Worm (Caenorhabditis elegans): Measurements from ENCODE around the gene gpa-6.

The gpa-6 gene

ce11 chrX:13227778-13228177, 36.8 kb downstream of the gpa-6 start:
- TF ChIP-seq Y56A3A.18 (GFP tag; IDR thresholded peaks at IDR 0.05) (no peak), unc-62 (GFP tag; optimal IDR thresholded peaks at IDR 0.05) (no peak), ceh-79 (tag; optimal IDR thresholded peaks at IDR 0.05) (no peak), him-1 (tag; optimal IDR thresholded peaks at IDR 0.05) (no peak), cebp-1 (GFP tag; IDR thresholded peaks at IDR 0.05) (no peak), cebp-1 (tag; optimal IDR thresholded peaks at IDR 0.05) (no peak), pbrm-1 (GFP tag; IDR thresholded peaks at IDR 0.05) (no peak), Y53F4B.3 (GFP tag; IDR thresholded peaks at IDR 0.05) (no peak), F49E8.2 (tag; optimal IDR thresholded peaks at IDR 0.05; ENCODE audit: insufficient read depth) (no peak), C17E4.6 (GFP tag; IDR thresholded peaks at IDR 0.05) (no peak), nhr-27 (tag; optimal IDR thresholded peaks at IDR 0.05) (no peak), lin-35 (GFP tag; optimal IDR thresholded peaks at IDR 0.05) (no peak), madf-6 (GFP tag; IDR thresholded peaks at IDR 0.05) (no peak), hlh-12 (tag; optimal IDR thresholded peaks at IDR 0.05) (no peak), die-1 (tag; optimal IDR thresholded peaks at IDR 0.05) (no peak), aptf-2 (GFP tag; conservative IDR thresholded peaks at IDR 0.05) (no peak), sdz-38 (tag; optimal IDR thresholded peaks at IDR 0.05) (no peak), efl-1 (GFP tag; optimal IDR thresholded peaks at IDR 0.05) (no peak), nfyb-1 (GFP tag; IDR thresholded peaks at IDR 0.05) (no peak), B0035.1 (tag; optimal IDR thresholded peaks at IDR 0.05) (no peak)

ce11 chrX:13232259-13232658, 41.2 kb downstream of the gpa-6 start, which contains the start of gene bgnt-1.5:
Gene bgnt-1.5 (minus strand): TSS chrX:13232359.
- TF ChIP-seq nhr-179 (tag; optimal IDR thresholded peaks at IDR 0.05) = no peak
- no peak for TF ChIP-seq T07F8.4 (tag; optimal IDR thresholded peaks at IDR 0.05)
- TF ChIP-seq nfya-1 (tag; optimal IDR thresholded peaks at IDR 0.05; ENCODE audit: borderline replicate concordance, insufficient read depth) = no peak
- TF ChIP-seq ceh-40 (GFP tag; IDR thresholded peaks at IDR 0.05) = no peak
- no peak for TF ChIP-seq lsl-1 (GFP tag; optimal IDR thresholded peaks at IDR 0.05)
- TF ChIP-seq Y53F4B.3 (GFP tag; IDR thresholded peaks at IDR 0.05) = no peak
- no peak for TF ChIP-seq rec-8 (tag; optimal IDR thresholded peaks at IDR 0.05)
- no peak for TF ChIP-seq sdz-38 (tag; optimal IDR thresholded peaks at IDR 0.05)
- no peak for TF ChIP-seq ztf-28 (GFP tag; IDR thresholded peaks at IDR 0.05)
- TF ChIP-seq ztf-25 (GFP tag; IDR thresholded peaks at IDR 0.05) = no peak

DNA sequence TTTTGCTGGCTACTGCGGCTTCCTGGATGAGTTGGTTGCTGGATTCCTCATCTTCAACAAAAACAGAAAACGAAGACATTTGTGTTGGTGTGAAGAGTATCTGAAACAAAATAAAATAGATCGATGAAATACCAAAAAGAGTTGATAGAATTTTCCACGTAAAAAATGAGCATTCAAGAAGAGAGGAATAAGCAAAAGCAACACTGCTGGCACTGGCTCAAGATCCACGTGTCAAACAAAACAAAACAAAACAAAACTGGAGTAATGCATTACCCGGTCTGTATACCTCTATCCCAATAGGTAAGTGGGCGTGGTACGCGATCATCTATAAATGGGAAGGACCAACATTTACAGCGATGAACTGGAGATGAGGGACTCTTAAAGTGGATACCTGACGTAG, 43.9 kb downstream of the gpa-6 start, which contains the start of gene K08H2.2:
Gene K08H2.2, minus strand, starts transcription at position 101 of the 400 bp plus-strand sequence.
- TF ChIP-seq ceh-27 (GFP tag; optimal IDR thresholded peaks at IDR 0.05) = no peak
- no peak for TF ChIP-seq Y56A3A.18 (GFP tag; IDR thresholded peaks at IDR 0.05)
- no peak for TF ChIP-seq rpc-1 (optimal IDR thresholded peaks at IDR 0.05)
- no peak for TF ChIP-seq rpc-1 (tag; optimal IDR thresholded peaks at IDR 0.05)
- TF ChIP-seq repo-1 (tag; optimal IDR thresholded peaks at IDR 0.05) = no peak
- no peak for TF ChIP-seq atf-7 (tag; optimal IDR thresholded peaks at IDR 0.05)
- no peak for TF ChIP-seq sdz-38 (tag; optimal IDR thresholded peaks at IDR 0.05)
- TF ChIP-seq chd-7 (tag; optimal IDR thresholded peaks at IDR 0.05) = no peak
- no peak for TF ChIP-seq Y79H2A.3 (GFP tag; conservative IDR thresholded peaks at IDR 0.05)
- TF ChIP-seq mcd-1 (GFP tag; IDR thresholded peaks at IDR 0.05) = no peak
- TF ChIP-seq sptf-2 (GFP tag; optimal IDR thresholded peaks at IDR 0.05) = no peak
